Fruit fly (Drosophila melanogaster) whole organism, embryonic: Measurements from ENCODE around the gene CG12420.

Source experiments
- CG10274 ChIP-seq: fragments of 200-800 bp; sonication (Bioruptor generic); optimal IDR thresholded peaks from 3 replicates; lab custom pipeline; 2017; ENCODE audit warnings: missing biosample characterization, mild to moderate bottlenecking, missing genetic modification characterization
- CG10654 ChIP-seq: fragments of 200-800 bp; sonication (Bioruptor generic); optimal IDR thresholded peaks from 2 replicates; lab custom pipeline; 2016; ENCODE audit warnings: missing biosample characterization, missing genetic modification characterization
- CG12236 ChIP-seq: fragments of 200-800 bp; sonication (Bioruptor generic); optimal IDR thresholded peaks from 2 replicates; lab custom pipeline; 2016; ENCODE audit warnings: missing biosample characterization, missing genetic modification characterization
- CG12391 ChIP-seq: fragments of 200-800 bp; sonication (Bioruptor generic); optimal IDR thresholded peaks from 3 replicates; lab custom pipeline; 2018; ENCODE audit warnings: missing biosample characterization, mild to moderate bottlenecking, missing genetic modification characterization, moderate library complexity
- CG13123 ChIP-seq: fragments of 200-800 bp; sonication (Bioruptor generic); optimal IDR thresholded peaks from 2 replicates; lab custom pipeline; 2016; ENCODE audit warnings: missing biosample characterization, missing genetic modification characterization
- CG13287 ChIP-seq: fragments of 200-800 bp; sonication (Bioruptor generic); IDR thresholded peaks from 2 replicates; pipeline ENCODE4 v1.3.6; 2022; ENCODE audit warnings: missing biosample characterization, missing genetic modification characterization; ENCODE audit not compliant: partially characterized antibody
- CG13775 ChIP-seq: fragments of 200-800 bp; sonication (Bioruptor generic); optimal IDR thresholded peaks from 3 replicates; lab custom pipeline; 2017; ENCODE audit warnings: missing biosample characterization, mild to moderate bottlenecking, missing genetic modification characterization
- CG16815 ChIP-seq: fragments of 200-800 bp; sonication (Bioruptor generic); optimal IDR thresholded peaks from 3 replicates; lab custom pipeline; 2017; ENCODE audit warnings: missing biosample characterization, mild to moderate bottlenecking, missing genetic modification characterization
- CG17612 ChIP-seq: fragments of 200-800 bp; sonication (Bioruptor generic); IDR thresholded peaks from 2 replicates; pipeline ENCODE4 v1.3.6; 2022; ENCODE audit warnings: missing biosample characterization, missing genetic modification characterization
- CG2678 ChIP-seq: fragments of 200-800 bp; sonication (Bioruptor generic); optimal IDR thresholded peaks from 3 replicates; lab custom pipeline; 2019; ENCODE audit warnings: missing biosample characterization, mild to moderate bottlenecking, missing genetic modification characterization, moderate library complexity
- CG3065 ChIP-seq: fragments of 200-800 bp; sonication (Bioruptor generic); optimal IDR thresholded peaks from 2 replicates; lab custom pipeline; 2016; ENCODE audit warnings: missing biosample characterization, missing genetic modification characterization
- CG31388 ChIP-seq: fragments of 200-800 bp; sonication (Bioruptor generic); optimal IDR thresholded peaks from 2 replicates; lab custom pipeline; 2016; ENCODE audit warnings: missing biosample characterization, missing genetic modification characterization
- CG3407 ChIP-seq: fragments of 200-800 bp; sonication (Bioruptor generic); optimal IDR thresholded peaks from 2 replicates; lab custom pipeline; 2018; ENCODE audit warnings: missing biosample characterization, mild to moderate bottlenecking, missing genetic modification characterization
- CG4424 ChIP-seq: fragments of 200-800 bp; sonication (Bioruptor generic); optimal IDR thresholded peaks from 3 replicates; lab custom pipeline; 2016; ENCODE audit warnings: missing biosample characterization, missing genetic modification characterization
- CG6654 ChIP-seq: fragments of 200-800 bp; sonication (Bioruptor generic); optimal IDR thresholded peaks from 2 replicates; lab custom pipeline; 2017; ENCODE audit warnings: missing biosample characterization, mild to moderate bottlenecking, missing genetic modification characterization
- CG7556 ChIP-seq: fragments of 200-800 bp; sonication (Bioruptor generic); optimal IDR thresholded peaks from 2 replicates; lab custom pipeline; 2017; ENCODE audit warnings: missing biosample characterization, mild to moderate bottlenecking, missing genetic modification characterization
- CG8290 ChIP-seq, 3 experiments: fragments of 200-800 bp; sonication (Bioruptor generic); optimal IDR thresholded peaks; 2 replicates each; lab custom pipeline; 2016 to 2019; ENCODE audit warnings: missing biosample characterization in 3 of 3, missing genetic modification characterization in 3 of 3, mild to moderate bottlenecking in 2 of 3, moderate library complexity in 1 of 3
- CG9797 ChIP-seq: fragments of 200-800 bp; sonication (Bioruptor generic); optimal IDR thresholded peaks from 3 replicates; lab custom pipeline; 2018; ENCODE audit warnings: missing biosample characterization, mild to moderate bottlenecking, missing genetic modification characterization
- CG9817 ChIP-seq: fragments of 200-800 bp; sonication (Bioruptor generic); optimal IDR thresholded peaks from 2 replicates; lab custom pipeline; 2018; ENCODE audit warnings: missing biosample characterization, mild to moderate bottlenecking, missing genetic modification characterization, moderate library complexity
- CG9932 ChIP-seq: fragments of 200-800 bp; sonication (Bioruptor generic); IDR thresholded peaks from 2 replicates; pipeline ENCODE4 v1.3.6; 2022; ENCODE audit warnings: missing biosample characterization, missing genetic modification characterization
- Dad ChIP-seq: fragments of 200-800 bp; sonication (Bioruptor generic); optimal IDR thresholded peaks from 3 replicates; lab custom pipeline; 2016; ENCODE audit warnings: missing biosample characterization, missing genetic modification characterization
- Dll ChIP-seq: fragments of 200-800 bp; sonication (Bioruptor generic); IDR thresholded peaks from 4 replicates; pipeline ENCODE4 v1.3.6; 2022; ENCODE audit warnings: missing biosample characterization, missing genetic modification characterization; ENCODE audit not compliant: partially characterized antibody
- Ets97D ChIP-seq: fragments of 200-800 bp; sonication (Bioruptor generic); optimal IDR thresholded peaks from 3 replicates; lab custom pipeline; 2016; ENCODE audit warnings: missing biosample characterization, missing genetic modification characterization
- H2.0 ChIP-seq: fragments of 200-800 bp; sonication (Bioruptor generic); IDR thresholded peaks from 2 replicates; pipeline ENCODE4 v1.3.6; 2022; ENCODE audit warnings: missing biosample characterization, missing genetic modification characterization
- NFAT ChIP-seq: fragments of 200-800 bp; sonication (Bioruptor generic); IDR thresholded peaks from 2 replicates; pipeline ENCODE4 v1.3.6; 2022; ENCODE audit warnings: missing biosample characterization, missing genetic modification characterization
- Pdp1 ChIP-seq, 2 experiments: fragments of 200-800 bp; sonication (Bioruptor generic); optimal IDR thresholded peaks; 3 replicates each; lab custom pipeline; 2016; ENCODE audit warnings: missing biosample characterization in 2 of 2, missing genetic modification characterization in 2 of 2, mild to moderate bottlenecking in 1 of 2, moderate library complexity in 1 of 2
- Ssrp ChIP-seq: fragments of 200-800 bp; sonication (Bioruptor generic); optimal IDR thresholded peaks from 2 replicates; lab custom pipeline; 2018; ENCODE audit warnings: missing biosample characterization, mild to moderate bottlenecking, missing genetic modification characterization, moderate library complexity
- Vsx1 ChIP-seq: fragments of 200-800 bp; sonication (Bioruptor generic); optimal IDR thresholded peaks from 2 replicates; lab custom pipeline; 2017; ENCODE audit warnings: missing biosample characterization, mild to moderate bottlenecking, missing genetic modification characterization, missing genetic modification reagents
- abd-A ChIP-seq: fragments of 200-800 bp; sonication (Bioruptor generic); optimal IDR thresholded peaks from 3 replicates; lab custom pipeline; 2019; ENCODE audit warnings: missing biosample characterization, mild to moderate bottlenecking, missing genetic modification characterization, moderate library complexity
- az2 ChIP-seq: fragments of 200-800 bp; sonication (Bioruptor generic); optimal IDR thresholded peaks from 3 replicates; lab custom pipeline; 2016; ENCODE audit warnings: missing biosample characterization, missing genetic modification characterization
- bigmax ChIP-seq: fragments of 200-800 bp; sonication (Bioruptor generic); optimal IDR thresholded peaks from 2 replicates; lab custom pipeline; 2018; ENCODE audit warnings: missing biosample characterization, mild to moderate bottlenecking, missing genetic modification characterization
- dimm ChIP-seq: fragments of 200-800 bp; sonication (Bioruptor generic); IDR thresholded peaks from 2 replicates; pipeline ENCODE4 v1.3.6; 2022; ENCODE audit warnings: missing biosample characterization, missing genetic modification characterization
- fd3F ChIP-seq: fragments of 200-800 bp; sonication (Bioruptor generic); optimal IDR thresholded peaks from 2 replicates; lab custom pipeline; 2018; ENCODE audit warnings: missing biosample characterization, mild to moderate bottlenecking, missing genetic modification characterization, moderate library complexity
- gro ChIP-seq: fragments of 200-800 bp; sonication (Bioruptor generic); optimal IDR thresholded peaks from 2 replicates; lab custom pipeline; 2016; ENCODE audit warnings: missing biosample characterization, missing genetic modification characterization
- gsb ChIP-seq: fragments of 200-800 bp; sonication (Bioruptor generic); IDR thresholded peaks from 2 replicates; pipeline ENCODE4 v1.3.6; 2022; ENCODE audit warnings: missing biosample characterization, missing genetic modification characterization
- knrl ChIP-seq: fragments of 200-800 bp; sonication (Bioruptor generic); IDR thresholded peaks from 3 replicates; pipeline ENCODE4 v1.3.6; 2022; ENCODE audit warnings: missing biosample characterization, missing genetic modification characterization; ENCODE audit not compliant: partially characterized antibody
- lov ChIP-seq, 2 experiments: fragments of 200-800 bp in 1 of 2; fragments of >200 bp in 1 of 2; sonication (Bioruptor generic) in 1 of 2; IDR thresholded peaks in 1 of 2; optimal IDR thresholded peaks in 1 of 2; 2 replicates in 1 of 2; 3 replicates in 1 of 2; pipeline versions ENCODE4 v1.3.6 to Lab custom; 2017 to 2022; ENCODE audit warnings: missing biosample characterization in 1 of 2, missing genetic modification characterization in 1 of 2
- nom ChIP-seq: fragments of 200-800 bp; sonication (Bioruptor generic); optimal IDR thresholded peaks from 2 replicates; lab custom pipeline; 2017; ENCODE audit warnings: missing biosample characterization, missing genetic modification characterization, mild to moderate bottlenecking, moderate library complexity, missing genetic modification reagents
- peb ChIP-seq: fragments of 200-800 bp; sonication (Bioruptor generic); IDR thresholded peaks from 2 replicates; pipeline ENCODE4 v1.3.6; 2022; ENCODE audit warnings: missing biosample characterization, missing genetic modification characterization
- pho ChIP-seq: fragments of 200-800 bp; sonication (Bioruptor generic); optimal IDR thresholded peaks from 2 replicates; lab custom pipeline; 2016; ENCODE audit warnings: missing biosample characterization, missing genetic modification characterization
- pnt ChIP-seq: fragments of 200-800 bp; sonication (Bioruptor generic); optimal IDR thresholded peaks from 3 replicates; lab custom pipeline; 2016; ENCODE audit warnings: missing biosample characterization, missing genetic modification characterization
- run ChIP-seq: fragments of 200-800 bp; sonication (Bioruptor generic); optimal IDR thresholded peaks from 3 replicates; lab custom pipeline; 2018; ENCODE audit warnings: missing biosample characterization, mild to moderate bottlenecking, missing genetic modification characterization
- sna ChIP-seq: fragments of 200-800 bp; sonication (Bioruptor generic); IDR thresholded peaks from 2 replicates; pipeline ENCODE4 v1.3.6; 2022; ENCODE audit warnings: missing biosample characterization, missing genetic modification characterization; ENCODE audit not compliant: partially characterized antibody
- ssp ChIP-seq: fragments of 200-800 bp; sonication (Bioruptor generic); IDR thresholded peaks from 2 replicates; pipeline ENCODE4 v1.3.6; 2022; ENCODE audit warnings: missing biosample characterization, missing genetic modification characterization
- tna ChIP-seq: fragments of 200-800 bp; sonication (Bioruptor generic); IDR thresholded peaks from 2 replicates; pipeline ENCODE4 v1.3.6; 2022; ENCODE audit warnings: missing biosample characterization, missing genetic modification characterization; ENCODE audit not compliant: partially characterized antibody
- trem ChIP-seq: fragments of 200-800 bp; optimal IDR thresholded peaks from 3 replicates; lab custom pipeline; 2019; ENCODE audit warnings: missing biosample characterization, mild to moderate bottlenecking, missing genetic modification characterization, moderate library complexity
- wdn ChIP-seq: fragments of 200-800 bp; sonication (Bioruptor generic); IDR thresholded peaks from 2 replicates; pipeline ENCODE4 v1.3.6; 2022; ENCODE audit warnings: missing biosample characterization, missing genetic modification characterization

Gene CG12420

DNA sequence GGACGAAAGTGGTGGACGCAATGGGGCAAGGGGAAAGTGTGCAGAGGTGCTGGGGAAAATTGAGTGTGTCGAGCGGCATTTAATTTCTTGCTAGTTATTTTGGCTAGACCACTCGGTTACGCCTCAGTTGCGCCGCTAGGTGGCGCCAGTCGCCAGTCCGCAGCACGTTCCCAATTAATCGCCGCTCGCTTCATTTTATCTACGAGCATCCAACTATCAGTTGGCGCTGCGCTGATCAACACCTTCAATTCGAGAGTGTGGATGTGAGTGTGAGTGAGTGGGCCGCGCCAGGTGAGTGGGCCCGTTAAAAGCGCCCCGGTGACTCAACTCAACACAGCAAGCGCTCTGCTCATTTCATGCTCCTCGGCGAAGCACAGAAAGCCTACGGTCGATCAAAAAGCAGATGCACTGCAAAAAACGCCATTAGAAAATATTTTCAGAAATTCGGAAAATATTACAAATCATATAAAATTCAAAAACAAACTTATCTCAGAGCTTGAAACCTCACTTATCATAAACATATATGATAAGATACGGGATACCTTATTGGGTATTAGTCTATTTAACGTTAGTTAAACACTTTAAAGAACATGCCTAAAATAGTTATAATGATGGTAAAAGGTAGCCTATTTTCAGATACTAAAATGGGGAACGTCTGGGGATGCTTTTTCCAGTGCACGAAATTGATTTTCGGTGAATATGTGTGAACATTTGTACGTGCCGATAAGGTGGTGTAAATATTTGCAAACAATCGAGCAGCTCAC lies 45.8 kb downstream of the CG12420 start (continued):
- TF ChIP-seq pnt (peak; percentile 79), abd-A (tag; lab: Kevin White, UChicago) (peak; percentile 31), CG31388 (GFP tag; lab: Kevin White, UChicago) (peak; percentile 45), run (tag; lab: Kevin White, UChicago) (peak; percentile 79), gsb (GFP tag; lab: Robert Waterston, UW) (peak; percentile 45), CG7556 (peak; percentile 86), lov (optimal IDR thresholded peaks at IDR 0.05; lab: Kevin White, UChicago) (no peak), lov (GFP tag; IDR thresholded peaks at IDR 0.05; lab: Robert Waterston, UW) (no peak), nom (no peak), Dll (GFP tag; lab: Robert Waterston, UW) (no peak), CG3065 (GFP tag; lab: Kevin White, UChicago) (no peak), wdn (GFP tag; lab: Robert Waterston, UW) (peak; percentile 57; the same call in 1 of the 2 replicates), CG2678 (peak; percentile 94), Dad (GFP tag; lab: Kevin White, UChicago) (peak; percentile 64), CG10274 (peak; percentile 54), CG9817 (tag; lab: Kevin White, UChicago) (peak; percentile 82), CG3407 (GFP tag; lab: Kevin White, UChicago) (peak; percentile 59), CG10654 (GFP tag; lab: Kevin White, UChicago) (peak; percentile 60), Pdp1 (GFP tag; optimal IDR thresholded peaks at IDR 0.05; lab: Kevin White, UChicago) (peak; percentile 62 to 75), CG12236 (GFP tag; lab: Kevin White, UChicago) (peak; percentile 24), tna (GFP tag; lab: Robert Waterston, UW) (no peak), CG13775 (GFP tag; lab: Kevin White, UChicago) (peak; percentile 78), peb (GFP tag; lab: Robert Waterston, UW) (peak; percentile 46; the same call in 1 of the 2 replicates), CG8290 (GFP tag; optimal IDR thresholded peaks at IDR 0.05; lab: Kevin White, UChicago) (no peak), CG8290 (tag; optimal IDR thresholded peaks at IDR 0.05; lab: Kevin White, UChicago) (peak in 1 of 2 experiments; percentile 72), Ets97D (GFP tag; lab: Kevin White, UChicago) (peak; percentile 42), CG13123 (peak; percentile 59), gro (GFP tag; lab: Kevin White, UChicago) (peak; percentile 79), fd3F (GFP tag; lab: Kevin White, UChicago) (peak; percentile 81), NFAT (no peak), CG13287 (GFP tag; lab: Robert Waterston, UW) (no peak; the same call in 1 of the 2 replicates), CG16815 (GFP tag; lab: Kevin White, UChicago) (peak; percentile 70), ssp (GFP tag; lab: Robert Waterston, UW) (peak; percentile 56), knrl (GFP tag; lab: Robert Waterston, UW) (no peak), bigmax (no peak), CG9932 (peak; percentile 73), CG9797 (GFP tag; lab: Kevin White, UChicago) (no peak), Ssrp (tag; lab: Kevin White, UChicago) (peak; percentile 82), trem (tag; lab: Kevin White, UChicago) (peak; percentile 35), CG6654 (GFP tag; lab: Kevin White, UChicago) (peak; percentile 58), sna (GFP tag; lab: Robert Waterston, UW) (peak; percentile 29; the same call in 1 of the 2 replicates), Vsx1 (peak; percentile 68), az2 (GFP tag; lab: Kevin White, UChicago) (peak; percentile 65), CG17612 (no peak), H2.0 (GFP tag; lab: Robert Waterston, UW) (peak; percentile 60; the same call in 1 of the 2 replicates), CG4424 (GFP tag; lab: Kevin White, UChicago) (peak; percentile 79), CG12391 (tag; lab: Kevin White, UChicago) (peak; percentile 86), dimm (GFP tag; lab: Robert Waterston, UW) (no peak), pho (peak; percentile 83)
